Worm (Caenorhabditis elegans) whole organism, young adult: ENCODE measurements around the gene fipr-8.
A peak's percentile ranks its signal among the peaks of the same experiment; 100 is the strongest.

Experiments
- B0336.3 ChIP-seq: fragments of 200-800 bp; sonication (Bioruptor generic); IDR thresholded peaks from 2 replicates; pipeline ENCODE4 v1.3.6; 2022; ENCODE audit warnings: missing genetic modification characterization, missing compliant biosample characterization
- F10E7.11 ChIP-seq: sonication (generic microtip); optimal IDR thresholded peaks from 2 replicates; lab custom pipeline; 2017; ENCODE audit warnings: mild to moderate bottlenecking, missing genetic modification characterization, moderate library complexity, missing compliant biosample characterization
- F23B12.7 ChIP-seq: sonication (generic microtip); optimal IDR thresholded peaks from 2 replicates; lab custom pipeline; 2017; ENCODE audit warnings: missing genetic modification characterization, mild to moderate bottlenecking, missing compliant biosample characterization, antibody characterized with exemption, moderate library complexity; ENCODE audit not compliant: insufficient read depth
- F55B11.4 ChIP-seq: sonication (generic microtip); optimal IDR thresholded peaks from 2 replicates; lab custom pipeline; 2016; ENCODE audit warnings: missing compliant biosample characterization, missing genetic modification characterization, borderline replicate concordance; ENCODE audit not compliant: insufficient read depth
- F57A8.1 ChIP-seq: fragments of 200-800 bp; sonication (Bioruptor generic); optimal IDR thresholded peaks from 2 replicates; lab custom pipeline; 2018; ENCODE audit warnings: mild to moderate bottlenecking, missing genetic modification characterization, moderate library complexity, missing compliant biosample characterization
- T07F8.4 ChIP-seq: sonication (generic microtip); optimal IDR thresholded peaks from 2 replicates; lab custom pipeline; 2016; ENCODE audit warnings: mild to moderate bottlenecking, missing genetic modification characterization, moderate library complexity, missing compliant biosample characterization
- T26A5.8 ChIP-seq: sonication (generic microtip); optimal IDR thresholded peaks from 2 replicates; lab custom pipeline; 2016; ENCODE audit warnings: missing genetic modification characterization, missing compliant biosample characterization
- Y53F4B.3 ChIP-seq: fragments of 200-800 bp; sonication (Bioruptor generic); IDR thresholded peaks from 2 replicates; pipeline ENCODE4 v1.3.6; 2022; ENCODE audit warnings: missing genetic modification reagents, missing genetic modification characterization, missing compliant biosample characterization
- Y53G8AR.9 ChIP-seq: fragments of 200-800 bp; sonication (Bioruptor generic); conservative IDR thresholded peaks from 2 replicates; pipeline ENCODE4 v1.3.6; 2022; ENCODE audit warnings: missing genetic modification reagents, missing genetic modification characterization, missing compliant biosample characterization
- Y56A3A.18 ChIP-seq: fragments of 200-800 bp; sonication (Bioruptor generic); IDR thresholded peaks from 2 replicates; pipeline ENCODE4 v1.3.6; 2022; ENCODE audit warnings: missing genetic modification reagents, missing genetic modification characterization, missing compliant biosample characterization
- Y95B8A.8 ChIP-seq: fragments of 200-800 bp; sonication (Bioruptor generic); IDR thresholded peaks from 2 replicates; pipeline ENCODE4 v1.3.6; 2022; ENCODE audit warnings: missing genetic modification reagents, missing genetic modification characterization, missing compliant biosample characterization
- aptf-3 ChIP-seq: fragments of 200-800 bp; sonication (Bioruptor generic); IDR thresholded peaks from 2 replicates; pipeline ENCODE4 v1.3.6; 2022; ENCODE audit warnings: missing genetic modification characterization, missing compliant biosample characterization
- atf-7 ChIP-seq: sonication (generic microtip); optimal IDR thresholded peaks from 2 replicates; lab custom pipeline; 2017; ENCODE audit warnings: mild to moderate bottlenecking, missing genetic modification characterization, missing compliant biosample characterization
- bed-2 ChIP-seq: fragments of 200-800 bp; sonication (Bioruptor generic); IDR thresholded peaks from 2 replicates; pipeline ENCODE4 v1.3.6; 2022; ENCODE audit warnings: missing genetic modification reagents, missing genetic modification characterization, missing compliant biosample characterization
- cebp-1 ChIP-seq, 2 experiments: fragments of 200-800 bp in 1 of 2; sonication (Bioruptor generic) in 1 of 2; sonication (generic microtip) in 1 of 2; IDR thresholded peaks in 1 of 2; optimal IDR thresholded peaks in 1 of 2; 2 replicates each; pipeline versions ENCODE4 v1.3.6 to Lab custom; 2017 to 2022; ENCODE audit warnings: missing compliant biosample characterization in 2 of 2, missing genetic modification characterization in 2 of 2, mild to moderate bottlenecking in 1 of 2, missing genetic modification reagents in 1 of 2, moderate library complexity in 1 of 2
- cebp-2 ChIP-seq: fragments of 200-800 bp; sonication (Bioruptor generic); IDR thresholded peaks from 2 replicates; pipeline ENCODE4 v1.3.6; 2022; ENCODE audit warnings: missing genetic modification characterization, missing compliant biosample characterization
- ceh-100 ChIP-seq: fragments of 200-800 bp; sonication (Bioruptor generic); IDR thresholded peaks from 2 replicates; pipeline ENCODE4 v1.3.6; 2022; ENCODE audit warnings: missing genetic modification reagents, missing genetic modification characterization, missing compliant biosample characterization
- ceh-40 ChIP-seq: fragments of 200-800 bp; sonication (Bioruptor generic); IDR thresholded peaks from 2 replicates; pipeline ENCODE4 v1.3.6; 2022; ENCODE audit warnings: missing genetic modification characterization, missing compliant biosample characterization
- dpff-1 ChIP-seq: sonication (generic microtip); optimal IDR thresholded peaks from 2 replicates; lab custom pipeline; 2017; ENCODE audit warnings: mild to moderate bottlenecking, missing genetic modification characterization, missing compliant biosample characterization
- efl-1 ChIP-seq: fragments of 150-350 bp; optimal IDR thresholded peaks from 2 replicates; lab custom pipeline; 2014; ENCODE audit warnings: missing biosample characterization, missing genetic modification reagents, missing genetic modification characterization
- ekl-4 ChIP-seq: fragments of 200-800 bp; sonication (Bioruptor generic); IDR thresholded peaks from 2 replicates; pipeline ENCODE4 v1.3.6; 2022; ENCODE audit warnings: missing genetic modification reagents, missing genetic modification characterization, missing compliant biosample characterization
- him-1 ChIP-seq: sonication (generic microtip); optimal IDR thresholded peaks from 2 replicates; lab custom pipeline; 2016; ENCODE audit warnings: missing genotype, missing genetic modification reagents, missing genetic modification characterization, missing compliant biosample characterization
- hlh-26 ChIP-seq: fragments of 200-800 bp; sonication (Bioruptor generic); conservative IDR thresholded peaks from 2 replicates; pipeline ENCODE4 v1.3.6; 2022; ENCODE audit warnings: missing genetic modification reagents, missing genetic modification characterization, missing compliant biosample characterization
- lin-26 ChIP-seq: fragments of 200-800 bp; sonication (Bioruptor generic); IDR thresholded peaks from 2 replicates; pipeline ENCODE4 v1.3.6; 2022; ENCODE audit warnings: missing genetic modification reagents, missing genetic modification characterization, missing compliant biosample characterization
- madf-3 ChIP-seq: fragments of 200-800 bp; sonication (Bioruptor generic); IDR thresholded peaks from 2 replicates; pipeline ENCODE4 v1.3.6; 2022; ENCODE audit warnings: missing genetic modification reagents, missing genetic modification characterization, missing compliant biosample characterization
- madf-6 ChIP-seq: fragments of 200-800 bp; sonication (Bioruptor generic); IDR thresholded peaks from 2 replicates; pipeline ENCODE4 v1.3.6; 2022; ENCODE audit warnings: missing genetic modification reagents, missing genetic modification characterization, missing compliant biosample characterization
- mxl-1 ChIP-seq: sonication (generic microtip); optimal IDR thresholded peaks from 2 replicates; lab custom pipeline; 2016; ENCODE audit warnings: missing genetic modification characterization, missing compliant biosample characterization
- nfyb-1 ChIP-seq: fragments of 200-800 bp; sonication (Bioruptor generic); IDR thresholded peaks from 2 replicates; pipeline ENCODE4 v1.3.6; 2022; ENCODE audit warnings: missing genetic modification reagents, missing genetic modification characterization, missing compliant biosample characterization
- pha-4 ChIP-seq: fragments of 150-350 bp; sonication (generic microtip); optimal IDR thresholded peaks from 2 replicates; lab custom pipeline; 2014; ENCODE audit warnings: missing biosample characterization, missing genetic modification reagents, missing genetic modification characterization
- rcor-1 ChIP-seq: fragments of 200-800 bp; sonication (Bioruptor generic); IDR thresholded peaks from 2 replicates; pipeline ENCODE4 v1.3.6; 2022; ENCODE audit warnings: missing genetic modification reagents, missing genetic modification characterization, missing compliant biosample characterization
- rec-8 ChIP-seq, 2 experiments: sonication (generic microtip); optimal IDR thresholded peaks; 2 replicates each; lab custom pipeline; 2016; ENCODE audit warnings: mild to moderate bottlenecking in 2 of 2, missing genetic modification characterization in 2 of 2, missing genetic modification reagents in 2 of 2, missing genotype in 2 of 2, missing biosample characterization in 1 of 2, missing compliant biosample characterization in 1 of 2, moderate library complexity in 1 of 2
- snpc-1.1 ChIP-seq: sonication (generic microtip); optimal IDR thresholded peaks from 2 replicates; lab custom pipeline; 2017; ENCODE audit warnings: missing genetic modification characterization, mild to moderate bottlenecking, missing compliant biosample characterization, antibody characterized with exemption, moderate library complexity, missing genotype, missing genetic modification reagents; ENCODE audit not compliant: insufficient read depth
- zfh-2 ChIP-seq: fragments of 200-800 bp; sonication (Bioruptor generic); conservative IDR thresholded peaks from 2 replicates; pipeline ENCODE4 v1.3.6; 2022; ENCODE audit warnings: missing genetic modification reagents, missing genetic modification characterization, missing compliant biosample characterization
- ztf-18 ChIP-seq: sonication (generic microtip); optimal IDR thresholded peaks from 2 replicates; lab custom pipeline; 2016; ENCODE audit warnings: missing genotype, mild to moderate bottlenecking, missing genetic modification characterization, missing compliant biosample characterization
- ztf-28 ChIP-seq: fragments of 200-800 bp; sonication (Bioruptor generic); IDR thresholded peaks from 2 replicates; pipeline ENCODE4 v1.3.6; 2022; ENCODE audit warnings: missing genetic modification reagents, missing genetic modification characterization, missing compliant biosample characterization

Gene fipr-8

ce11 chrV:10237959-10238444, 1.8 kb downstream of the fipr-8 start (continued):
- no peak for TF ChIP-seq hlh-26 (GFP tag; lab: Robert Waterston, UW)
- TF ChIP-seq aptf-3 (GFP tag; lab: Robert Waterston, UW): no peak
- no peak for TF ChIP-seq pha-4 (tag; lab: Kevin White, UChicago)
- TF ChIP-seq T26A5.8: peak; percentile 60
- TF ChIP-seq ztf-28 (GFP tag; lab: Robert Waterston, UW): no peak
- peak; percentile 82 for TF ChIP-seq B0336.3 (GFP tag; lab: Robert Waterston, UW)
- TF ChIP-seq snpc-1.1 (tag; lab: Kevin White, UChicago): no peak
- peak; percentile 75 for TF ChIP-seq madf-6
- peak; percentile 7 for TF ChIP-seq ztf-18 (tag; lab: Kevin White, UChicago)
- no peak for TF ChIP-seq ceh-40
- TF ChIP-seq cebp-2 (GFP tag; lab: Robert Waterston, UW): no peak
- TF ChIP-seq F57A8.1 (GFP tag; lab: Kevin White, UChicago): no peak
- peak; percentile 93 for TF ChIP-seq F10E7.11
- TF ChIP-seq ekl-4: peak; percentile 89
- TF ChIP-seq mxl-1 (tag; lab: Kevin White, UChicago): no peak
- TF ChIP-seq dpff-1: peak; percentile 93
- peak; percentile 75; the same call in 1 of the 2 replicates for TF ChIP-seq Y53G8AR.9 (GFP tag; lab: Robert Waterston, UW)
- TF ChIP-seq Y56A3A.18 (GFP tag; lab: Robert Waterston, UW): peak; percentile 59
- no peak for TF ChIP-seq bed-2 (GFP tag; lab: Robert Waterston, UW)
- 0 out of 2 replicates have a peak, but pooled peaks have one; percentile 12 for TF ChIP-seq cebp-1 (GFP tag; IDR thresholded peaks at IDR 0.05; lab: Robert Waterston, UW)
- peak; percentile 57 for TF ChIP-seq cebp-1 (tag; optimal IDR thresholded peaks at IDR 0.05; lab: Kevin White, UChicago)
- no peak for TF ChIP-seq F55B11.4 (tag; lab: Kevin White, UChicago)

DNA sequence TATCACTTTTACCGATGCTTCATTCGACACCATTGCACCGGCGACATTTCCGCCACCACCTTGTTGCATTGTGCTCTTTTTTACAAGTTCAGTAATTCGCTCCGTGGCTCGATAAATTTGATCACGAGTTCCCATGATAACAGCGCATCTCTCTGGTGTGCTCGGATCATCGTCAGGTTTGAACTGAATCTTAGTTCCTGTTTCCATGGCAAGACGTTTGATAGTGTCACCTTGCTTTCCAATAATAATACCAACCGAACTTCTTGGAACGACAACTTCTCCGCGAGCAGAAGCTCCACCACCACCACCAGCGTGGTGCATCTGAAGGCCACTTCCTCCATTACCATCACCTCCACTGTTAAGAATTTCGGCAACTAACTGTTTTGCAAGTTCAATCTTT, 2.6 kb downstream of the fipr-8 start:
- TF ChIP-seq madf-3 (GFP tag; lab: Robert Waterston, UW) (no peak), rcor-1 (GFP tag; lab: Robert Waterston, UW) (no peak)

DNA sequence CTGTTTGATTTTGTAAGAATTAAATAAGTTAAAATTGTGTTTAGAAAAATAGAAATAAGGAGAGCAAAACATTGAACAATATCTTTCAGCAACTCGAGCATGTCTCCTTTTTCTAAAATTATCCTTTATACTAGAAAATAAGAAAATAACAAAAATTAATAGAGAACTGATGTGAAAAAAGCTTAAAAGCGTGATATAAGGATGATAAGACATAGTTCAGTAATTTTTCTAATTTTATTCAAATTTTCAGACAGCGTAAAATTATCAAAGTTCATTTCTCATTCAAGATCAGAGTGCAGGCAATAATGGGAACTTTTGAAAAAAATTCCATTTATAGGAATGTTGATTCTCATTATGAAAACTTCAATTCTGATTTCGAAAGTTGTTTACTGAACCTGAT, 6.4 kb downstream of the fipr-8 start, which contains the start of gene str-182:
Gene str-182, minus strand, starts transcription at position 101 of the 400 bp plus-strand sequence.
- TF ChIP-seq ceh-100 (GFP tag; lab: Robert Waterston, UW) (no peak), bed-2 (GFP tag; lab: Robert Waterston, UW) (no peak), F23B12.7 (tag; lab: Kevin White, UChicago) (no peak), lin-26 (GFP tag; lab: Robert Waterston, UW) (no peak), atf-7 (tag; lab: Kevin White, UChicago) (no peak), nfyb-1 (GFP tag; lab: Robert Waterston, UW) (no peak), Y53F4B.3 (GFP tag; lab: Robert Waterston, UW) (no peak), him-1 (tag; lab: Kevin White, UChicago) (no peak), Y95B8A.8 (GFP tag; lab: Robert Waterston, UW) (no peak), rec-8 (tag; optimal IDR thresholded peaks at IDR 0.05; lab: Kevin White, UChicago) (no peak), T07F8.4 (tag; lab: Kevin White, UChicago) (no peak), zfh-2 (GFP tag; lab: Robert Waterston, UW) (no peak), efl-1 (GFP tag; lab: Kevin White, UChicago) (no peak)
